Fruit fly (Drosophila melanogaster) whole organism, prepupa: ENCODE results near the gene EMC3.

Source experiments
- CG10631 ChIP-seq: fragments of 200-800 bp; sonication (Bioruptor generic); optimal IDR thresholded peaks from 2 replicates; lab custom pipeline; 2016; ENCODE audit warnings: missing biosample characterization, missing genetic modification characterization
- CG11294 ChIP-seq: fragments of 200-800 bp; sonication (Bioruptor generic); IDR thresholded peaks from 2 replicates; pipeline ENCODE4 v1.3.6; 2022; ENCODE audit warnings: missing biosample characterization, missing genetic modification characterization
- CG11762 ChIP-seq: fragments of 200-800 bp; sonication (Bioruptor generic); optimal IDR thresholded peaks from 3 replicates; lab custom pipeline; 2016; ENCODE audit warnings: missing biosample characterization, missing genetic modification characterization; ENCODE audit not compliant: insufficient read depth
- CG11902 ChIP-seq: fragments of 200-800 bp; sonication (Bioruptor generic); optimal IDR thresholded peaks from 3 replicates; lab custom pipeline; 2016; ENCODE audit warnings: missing biosample characterization, missing genetic modification characterization
- CG15336 ChIP-seq: fragments of 200-800 bp; sonication (Bioruptor generic); IDR thresholded peaks from 2 replicates; pipeline ENCODE4 v1.3.6; 2022; ENCODE audit warnings: missing biosample characterization, missing genetic modification characterization
- CG1621 ChIP-seq: fragments of 200-800 bp; sonication (Bioruptor generic); optimal IDR thresholded peaks from 3 replicates; lab custom pipeline; 2018; ENCODE audit warnings: missing biosample characterization, mild to moderate bottlenecking, missing genetic modification characterization
- CG34406 ChIP-seq: fragments of 200-800 bp; sonication (Bioruptor generic); optimal IDR thresholded peaks from 3 replicates; lab custom pipeline; 2016; ENCODE audit warnings: missing biosample characterization, missing genetic modification characterization
- CG3919 ChIP-seq: fragments of 200-800 bp; sonication (Bioruptor generic); optimal IDR thresholded peaks from 3 replicates; lab custom pipeline; 2016; ENCODE audit warnings: missing biosample characterization, missing genetic modification characterization
- CG6163 ChIP-seq: fragments of 200-800 bp; sonication (Bioruptor generic); IDR thresholded peaks from 3 replicates; pipeline ENCODE4 v1.3.6; 2022; ENCODE audit warnings: missing biosample characterization, missing genetic modification characterization
- CG6792 ChIP-seq: fragments of 200-800 bp; sonication (Bioruptor generic); optimal IDR thresholded peaks from 3 replicates; lab custom pipeline; 2016; ENCODE audit warnings: missing biosample characterization, missing genetic modification characterization
- CG6854 ChIP-seq: fragments of 200-800 bp; sonication (Bioruptor generic); optimal IDR thresholded peaks from 2 replicates; lab custom pipeline; 2017; ENCODE audit warnings: missing biosample characterization, mild to moderate bottlenecking, missing genetic modification characterization
- CG7368 ChIP-seq: fragments of 200-800 bp; sonication (Bioruptor generic); optimal IDR thresholded peaks from 3 replicates; lab custom pipeline; 2016; ENCODE audit warnings: missing biosample characterization, missing genetic modification characterization
- CG8319 ChIP-seq: fragments of 200-800 bp; sonication (Bioruptor generic); optimal IDR thresholded peaks from 3 replicates; lab custom pipeline; 2016; ENCODE audit warnings: missing biosample characterization, missing genetic modification characterization
- Eip78C ChIP-seq: fragments of 200-800 bp; sonication (Bioruptor generic); peaks from one replicate; lab custom pipeline; 2016; ENCODE audit warnings: missing biosample characterization, missing genetic modification characterization
- Eip93F ChIP-seq: fragments of 200-800 bp; sonication (Bioruptor generic); optimal IDR thresholded peaks from 2 replicates; lab custom pipeline; 2016; ENCODE audit warnings: missing biosample characterization, mild to moderate bottlenecking, missing genetic modification characterization
- Gug ChIP-seq: fragments of 200-800 bp; sonication (Bioruptor generic); IDR thresholded peaks from 2 replicates; pipeline ENCODE4 v1.3.6; 2022; ENCODE audit warnings: missing biosample characterization, missing genetic modification characterization
- Hr38 ChIP-seq: sonication (Bioruptor generic); optimal IDR thresholded peaks from 2 replicates; lab custom pipeline; 2016; ENCODE audit warnings: missing biosample characterization, missing genetic modification characterization
- Hr39 ChIP-seq: fragments of 200-800 bp; sonication (Bioruptor generic); optimal IDR thresholded peaks from 2 replicates; lab custom pipeline; 2016; ENCODE audit warnings: missing biosample characterization, missing genetic modification characterization
- Sox14 ChIP-seq: fragments of 200-800 bp; sonication (Bioruptor generic); optimal IDR thresholded peaks from 3 replicates; lab custom pipeline; 2016; ENCODE audit warnings: missing biosample characterization, missing genetic modification characterization
- Sox15 ChIP-seq: fragments of 200-800 bp; sonication (Bioruptor generic); optimal IDR thresholded peaks from 3 replicates; lab custom pipeline; 2016; ENCODE audit warnings: missing biosample characterization, missing genetic modification characterization
- acj6 ChIP-seq: fragments of 200-800 bp; sonication (Bioruptor generic); optimal IDR thresholded peaks from 3 replicates; lab custom pipeline; 2016; ENCODE audit warnings: missing biosample characterization, missing genetic modification characterization
- cyc ChIP-seq: fragments of 200-800 bp; sonication (Bioruptor generic); optimal IDR thresholded peaks from 3 replicates; lab custom pipeline; 2016; ENCODE audit warnings: missing biosample characterization, missing genetic modification characterization
- dac ChIP-seq: fragments of 200-800 bp; sonication (Bioruptor generic); optimal IDR thresholded peaks from 2 replicates; lab custom pipeline; 2017; ENCODE audit warnings: missing biosample characterization, mild to moderate bottlenecking, missing genetic modification characterization
- dsx ChIP-seq: fragments of 200-800 bp; optimal IDR thresholded peaks from 3 replicates; lab custom pipeline; 2019; ENCODE audit warnings: missing biosample characterization, mild to moderate bottlenecking, missing genetic modification characterization, moderate library complexity; ENCODE audit not compliant: poor library complexity, severe bottlenecking
- eg ChIP-seq: fragments of 200-800 bp; sonication (Bioruptor generic); IDR thresholded peaks from 3 replicates; pipeline ENCODE4 v1.3.6; 2022; ENCODE audit warnings: missing biosample characterization, missing genetic modification characterization
- esn ChIP-seq: fragments of 200-800 bp; sonication (Bioruptor generic); optimal IDR thresholded peaks from 2 replicates; lab custom pipeline; 2016; ENCODE audit warnings: missing biosample characterization, mild to moderate bottlenecking, missing genetic modification characterization, moderate library complexity
- fd59A ChIP-seq: fragments of 200-800 bp; sonication (Bioruptor generic); optimal IDR thresholded peaks from 2 replicates; lab custom pipeline; 2017; ENCODE audit warnings: missing biosample characterization, mild to moderate bottlenecking, missing genetic modification characterization, missing genetic modification reagents
- fd85E ChIP-seq: fragments of 200-800 bp; sonication (Bioruptor generic); optimal IDR thresholded peaks from 3 replicates; lab custom pipeline; 2016; ENCODE audit warnings: missing biosample characterization, missing genetic modification characterization
- net ChIP-seq: fragments of 200-800 bp; sonication (Bioruptor generic); optimal IDR thresholded peaks from 3 replicates; lab custom pipeline; 2016; ENCODE audit warnings: missing biosample characterization, missing genetic modification characterization
- salr ChIP-seq, 2 experiments: fragments of 200-800 bp; sonication (Bioruptor generic); optimal IDR thresholded peaks; 3 replicates each; lab custom pipeline; 2016 to 2018; ENCODE audit warnings: missing biosample characterization in 2 of 2, missing genetic modification characterization in 2 of 2, mild to moderate bottlenecking in 1 of 2
- spab ChIP-seq: fragments of 200-800 bp; sonication (Bioruptor generic); optimal IDR thresholded peaks from 2 replicates; lab custom pipeline; 2017; ENCODE audit warnings: missing biosample characterization, mild to moderate bottlenecking, missing genetic modification characterization, missing genetic modification reagents
- ss ChIP-seq, 2 experiments: fragments of 200-800 bp; sonication (Bioruptor generic); optimal IDR thresholded peaks; 2 replicates in 1 of 2; 3 replicates in 1 of 2; lab custom pipeline; 2017 to 2018; ENCODE audit warnings: mild to moderate bottlenecking in 2 of 2, missing biosample characterization in 2 of 2, missing genetic modification characterization in 2 of 2, moderate library complexity in 1 of 2
- svp ChIP-seq: fragments of 200-800 bp; sonication (Bioruptor generic); peaks from one replicate; lab custom pipeline; 2016; ENCODE audit warnings: missing biosample characterization, missing genetic modification characterization
- topi ChIP-seq: fragments of 200-800 bp; sonication (Bioruptor generic); optimal IDR thresholded peaks from 3 replicates; lab custom pipeline; 2016; ENCODE audit warnings: missing biosample characterization, missing genetic modification characterization
- vri ChIP-seq: fragments of 200-800 bp; sonication (Bioruptor generic); optimal IDR thresholded peaks from 3 replicates; lab custom pipeline; 2016; ENCODE audit warnings: missing biosample characterization, mild to moderate bottlenecking, missing genetic modification characterization

EMC3 gene

dm6 chr2L:10723903-10724302 lies 8.3 kb downstream of the EMC3 start, which contains the start of gene CG6431:
Gene CG6431 (plus strand): TSS chr2L:10724203.
- TF ChIP-seq vri (GFP tag; lab: Kevin White, UChicago) (no peak), dsx (GFP tag; lab: Kevin White, UChicago) (no peak), acj6 (GFP tag; lab: Kevin White, UChicago) (no peak), CG6854 (GFP tag; lab: Kevin White, UChicago) (no peak), Sox14 (GFP tag; lab: Kevin White, UChicago) (no peak), CG1621 (tag; lab: Kevin White, UChicago) (no peak), salr (GFP tag; optimal IDR thresholded peaks at IDR 0.05; lab: Kevin White, UChicago) (no peak), CG11294 (GFP tag; lab: Robert Waterston, UW) (no peak), CG3919 (GFP tag; lab: Kevin White, UChicago) (no peak), spab (GFP tag; lab: Kevin White, UChicago) (no peak), Eip93F (GFP tag; lab: Kevin White, UChicago) (no peak), CG10631 (GFP tag; lab: Kevin White, UChicago) (no peak), CG11762 (GFP tag; lab: Kevin White, UChicago) (no peak), CG11902 (no peak), CG6163 (GFP tag; lab: Robert Waterston, UW) (no peak), svp (no peak), Sox15 (GFP tag; lab: Kevin White, UChicago) (no peak), dac (GFP tag; lab: Kevin White, UChicago) (no peak)

- TF ChIP-seq net (GFP tag; lab: Kevin White, UChicago) (no peak), CG15336 (GFP tag; lab: Robert Waterston, UW) (no peak), dsx (GFP tag; lab: Kevin White, UChicago) (no peak), CG7368 (no peak)
- TF ChIP-seq, all 60 proteins: peak for 0
These were observed 10.7 kb downstream of the EMC3 start for dm6 chr2L:10721535-10721934.

dm6 chr2L:10711221-10711620 lies 21.0 kb downstream of the EMC3 start:
- no peak for TF ChIP-seq CG15336 (GFP tag; lab: Robert Waterston, UW)
- TF ChIP-seq Eip78C (GFP tag; lab: Kevin White, UChicago), result no peak
- no peak for TF ChIP-seq cyc (GFP tag; lab: Kevin White, UChicago)
- TF ChIP-seq CG11902, result no peak
- TF ChIP-seq Sox15 (GFP tag; lab: Kevin White, UChicago), result no peak
- no peak for TF ChIP-seq CG3919 (GFP tag; lab: Kevin White, UChicago)
- TF ChIP-seq fd59A (GFP tag; lab: Kevin White, UChicago), result no peak
- no peak for TF ChIP-seq CG34406 (GFP tag; lab: Kevin White, UChicago)
- TF ChIP-seq Hr39 (GFP tag; lab: Kevin White, UChicago), result no peak
- no peak for TF ChIP-seq esn (GFP tag; lab: Kevin White, UChicago)
- no peak for TF ChIP-seq CG8319 (GFP tag; lab: Kevin White, UChicago)
- TF ChIP-seq CG10631 (GFP tag; lab: Kevin White, UChicago), result no peak

dm6 chr2L:10709353-10709752 lies 22.9 kb downstream of the EMC3 start, which contains the start of gene Lip2:
Gene Lip2 (minus strand): TSS chr2L:10709453.
- TF ChIP-seq eg (GFP tag; lab: Robert Waterston, UW) (no peak), esn (GFP tag; lab: Kevin White, UChicago) (no peak), Hr38 (GFP tag; lab: Kevin White, UChicago) (no peak), Eip93F (GFP tag; lab: Kevin White, UChicago) (no peak), CG15336 (GFP tag; lab: Robert Waterston, UW) (no peak), Gug (GFP tag; lab: Robert Waterston, UW) (no peak), ss (GFP tag; optimal IDR thresholded peaks at IDR 0.05; lab: Kevin White, UChicago) (no peak), fd85E (no peak), vri (GFP tag; lab: Kevin White, UChicago) (no peak), salr (GFP tag; optimal IDR thresholded peaks at IDR 0.05; lab: Kevin White, UChicago) (no peak), CG7368 (no peak), CG6792 (GFP tag; lab: Kevin White, UChicago) (no peak), topi (GFP tag; lab: Kevin White, UChicago) (no peak), CG8319 (GFP tag; lab: Kevin White, UChicago) (no peak)
